Worm (Caenorhabditis elegans) whole organism, midembryonic: ENCODE results near the gene F17C11.4.

ENCODE experiments used
- T22C8.4 ChIP-seq: fragments of 200-800 bp; sonication (Bioruptor generic); IDR thresholded peaks from 2 replicates; pipeline ENCODE4 v1.3.6; 2022; ENCODE audit warnings: missing genetic modification characterization, missing compliant biosample characterization
- cog-1 ChIP-seq: sonication (generic microtip); optimal IDR thresholded peaks from 2 replicates; lab custom pipeline; 2016; ENCODE audit warnings: missing genetic modification characterization, missing compliant biosample characterization
- flt-1 ChIP-seq: fragments of 200-800 bp; sonication (Bioruptor generic); IDR thresholded peaks from 2 replicates; pipeline ENCODE4 v1.3.6; 2022; ENCODE audit warnings: missing genetic modification characterization, missing compliant biosample characterization
- klf-2 ChIP-seq: fragments of 200-800 bp; sonication (Bioruptor generic); conservative IDR thresholded peaks from 2 replicates; pipeline ENCODE4 v1.3.6; 2022; ENCODE audit warnings: missing genetic modification reagents, missing genetic modification characterization, missing compliant biosample characterization
- med-1 ChIP-seq: sonication (generic microtip); optimal IDR thresholded peaks from 2 replicates; lab custom pipeline; 2017; ENCODE audit warnings: missing genetic modification characterization, mild to moderate bottlenecking, missing compliant biosample characterization, antibody characterized with exemption, missing genetic modification reagents; ENCODE audit not compliant: insufficient read depth
- ref-1 ChIP-seq: fragments of 200-800 bp; sonication (Bioruptor generic); conservative IDR thresholded peaks from 2 replicates; pipeline ENCODE4 v1.3.6; 2022; ENCODE audit warnings: missing genetic modification reagents, missing genetic modification characterization, missing compliant biosample characterization
- tab-1 ChIP-seq: fragments of 200-800 bp; sonication (Bioruptor generic); IDR thresholded peaks from 2 replicates; pipeline ENCODE4 v1.3.6; 2022; ENCODE audit warnings: missing genetic modification characterization, missing compliant biosample characterization
- ztf-23 ChIP-seq: fragments of 200-800 bp; sonication (Bioruptor generic); IDR thresholded peaks from 2 replicates; pipeline ENCODE4 v1.3.6; 2022; ENCODE audit warnings: missing genetic modification reagents, missing genetic modification characterization, missing compliant biosample characterization
- ztf-29 ChIP-seq: fragments of 200-800 bp; sonication (Bioruptor generic); IDR thresholded peaks from 2 replicates; pipeline ENCODE4 v1.3.6; 2022; ENCODE audit warnings: missing genetic modification reagents, missing genetic modification characterization, missing compliant biosample characterization

F17C11.4 gene

ce11 chrV:10958322-10958900 lies 6.8 kb downstream of the F17C11.4 start, which contains the start of gene pigt-1:
pigt-1 (minus strand) TSS chrV:10958821.
- TF ChIP-seq cog-1 = no peak
- TF ChIP-seq klf-2 = no peak
- TF ChIP-seq flt-1 (GFP tag; lab: Robert Waterston, UW) = no peak
- no peak for TF ChIP-seq ref-1 (GFP tag; lab: Robert Waterston, UW)
- TF ChIP-seq tab-1 (GFP tag; lab: Robert Waterston, UW) = no peak
- TF ChIP-seq ztf-29 (GFP tag; lab: Robert Waterston, UW) = no peak
- no peak for TF ChIP-seq ztf-23 (GFP tag; lab: Robert Waterston, UW)
- no peak for TF ChIP-seq T22C8.4

ce11 chrV:10960544-10960943 lies 8.9 kb downstream of the F17C11.4 start, which contains the start of gene vps-36:
vps-36 (minus strand) TSS chrV:10960669.
- no peak for TF ChIP-seq med-1 (GFP tag; lab: Kevin White, UChicago)

- TF ChIP-seq ztf-23 (GFP tag; lab: Robert Waterston, UW) = peak; percentile 65
- no peak for TF ChIP-seq cog-1
These were observed 9.8 kb downstream of the F17C11.4 start for ce11 chrV:10961448-10961870.

- TF ChIP-seq ztf-23 (GFP tag; lab: Robert Waterston, UW) = peak; percentile 100
- TF ChIP-seq ref-1 (GFP tag; lab: Robert Waterston, UW) = no peak
- TF ChIP-seq flt-1 (GFP tag; lab: Robert Waterston, UW) = peak; percentile 69
- peak; percentile 86 for TF ChIP-seq cog-1
- 0 out of 2 replicates have a peak, but pooled peaks have one; percentile 25 for TF ChIP-seq T22C8.4
These were observed 13.8 kb downstream of the F17C11.4 start, which contains the start of the genes ctf-4 and eef-1G for ce11 chrV:10965501-10965900. ctf-4 (minus strand) TSS chrV:10965539. eef-1G (plus strand) TSS chrV:10965719.

- TF ChIP-seq ztf-23 (GFP tag; lab: Robert Waterston, UW) (no peak), T22C8.4 (no peak), flt-1 (GFP tag; lab: Robert Waterston, UW) (no peak), tab-1 (GFP tag; lab: Robert Waterston, UW) (no peak), klf-2 (no peak), ztf-29 (GFP tag; lab: Robert Waterston, UW) (no peak), cog-1 (no peak), med-1 (GFP tag; lab: Kevin White, UChicago) (no peak), ref-1 (GFP tag; lab: Robert Waterston, UW) (no peak)
These were observed 15.2 kb downstream of the F17C11.4 start for ce11 chrV:10966874-10967273.

- TF ChIP-seq ztf-29 (GFP tag; lab: Robert Waterston, UW) = no peak
- no peak for TF ChIP-seq tab-1 (GFP tag; lab: Robert Waterston, UW)
- no peak for TF ChIP-seq med-1 (GFP tag; lab: Kevin White, UChicago)
- no peak for TF ChIP-seq ztf-23 (GFP tag; lab: Robert Waterston, UW)
- TF ChIP-seq cog-1 = no peak
- no peak for TF ChIP-seq klf-2
- TF ChIP-seq flt-1 (GFP tag; lab: Robert Waterston, UW) = no peak
- TF ChIP-seq ref-1 (GFP tag; lab: Robert Waterston, UW) = no peak
- TF ChIP-seq T22C8.4 = no peak
These were observed 16.1 kb downstream of the F17C11.4 start for ce11 chrV:10967594-10968273.

- TF ChIP-seq T22C8.4 (no peak), tab-1 (GFP tag; lab: Robert Waterston, UW) (no peak)
These were observed 18.4 kb downstream of the F17C11.4 start, which contains the start of gene F17C11.22 for ce11 chrV:10970070-10970469. F17C11.22 (minus strand) TSS chrV:10970170.

- TF ChIP-seq T22C8.4 (no peak), klf-2 (no peak), med-1 (GFP tag; lab: Kevin White, UChicago) (no peak)
These were observed 19.3 kb downstream of the F17C11.4 start for ce11 chrV:10970930-10971329.

- TF ChIP-seq tab-1 (GFP tag; lab: Robert Waterston, UW) = no peak
- no peak for TF ChIP-seq klf-2
- no peak for TF ChIP-seq cog-1
- no peak for TF ChIP-seq ztf-29 (GFP tag; lab: Robert Waterston, UW)
These were observed 23.4 kb downstream of the F17C11.4 start for ce11 chrV:10975091-10975490.

ce11 chrV:10981113-10981512 lies 29.5 kb downstream of the F17C11.4 start, which contains the start of gene fig-1:
fig-1 (minus strand) TSS chrV:10981213.
- TF ChIP-seq tab-1 (GFP tag; lab: Robert Waterston, UW) = no peak

ce11 chrV:10991789-10992188 lies 40.1 kb downstream of the F17C11.4 start, which contains the start of gene frpr-9:
frpr-9 (plus strand) TSS chrV:10992089.
- TF ChIP-seq ref-1 (GFP tag; lab: Robert Waterston, UW) = no peak
